Fruit fly (Drosophila melanogaster) whole organism: ENCODE results near the gene RpL3.

Source experiments
- CG8478 ChIP-seq: fragments of >200 bp; optimal IDR thresholded peaks from 2 replicates; lab custom pipeline; 2018; ENCODE audit warnings: inconsistent platforms
- Dll ChIP-seq: fragments of >200 bp; optimal IDR thresholded peaks from 2 replicates; lab custom pipeline; 2017
- EcR ChIP-seq, 2 experiments: fragments of >200 bp; optimal IDR thresholded peaks; 2 replicates each; lab custom pipeline; 2017; ENCODE audit warnings: missing biosample characterization in 2 of 2, missing genetic modification characterization in 2 of 2, missing genetic modification reagents in 2 of 2
- pan ChIP-seq: fragments of >200 bp; optimal IDR thresholded peaks from 2 replicates; lab custom pipeline; 2017
- psq ChIP-seq: fragments of >200 bp; optimal IDR thresholded peaks from 2 replicates; lab custom pipeline; 2017
- usp ChIP-seq: fragments of >200 bp; optimal IDR thresholded peaks from 2 replicates; lab custom pipeline; 2017; ENCODE audit warnings: missing biosample characterization, missing genetic modification characterization, mixed read lengths

- TF ChIP-seq usp (GFP tag; lab: Kevin White, UChicago) (no peak), CG8478 (lab: Kevin White, UChicago) (no peak), Dll (lab: Kevin White, UChicago) (no peak), EcR (GFP tag; optimal IDR thresholded peaks at IDR 0.05; lab: Kevin White, UChicago) (no peak), psq (lab: Kevin White, UChicago) (no peak), pan (lab: Kevin White, UChicago) (no peak)
Observed at dm6 chr3R:11245803-11246202, 24.1 kb downstream of the RpL3 start.
